Fruit fly (Drosophila melanogaster) whole organism, embryonic: ENCODE data around the gene bnl.

Experiments
- Asciz ChIP-seq: fragments of 200-800 bp; sonication (Bioruptor generic); optimal IDR thresholded peaks from 2 replicates; lab custom pipeline; 2017; ENCODE audit warnings: missing biosample characterization, mild to moderate bottlenecking, missing genetic modification characterization, missing genetic modification reagents
- CG10959 ChIP-seq: fragments of 200-800 bp; sonication (Bioruptor generic); IDR thresholded peaks from 2 replicates; pipeline ENCODE4 v1.3.6; 2022; ENCODE audit warnings: missing biosample characterization, missing genetic modification characterization
- CG14710 ChIP-seq: fragments of 200-800 bp; sonication (Bioruptor generic); optimal IDR thresholded peaks from 3 replicates; lab custom pipeline; 2019; ENCODE audit warnings: missing biosample characterization, mild to moderate bottlenecking, missing genetic modification characterization, moderate library complexity
- CG16813 ChIP-seq: fragments of 200-800 bp; sonication (Bioruptor generic); IDR thresholded peaks from 3 replicates; pipeline ENCODE4 v1.3.6; 2022; ENCODE audit warnings: missing biosample characterization, missing genetic modification characterization; ENCODE audit not compliant: partially characterized antibody
- CG17612 ChIP-seq: fragments of 200-800 bp; sonication (Bioruptor generic); IDR thresholded peaks from 2 replicates; pipeline ENCODE4 v1.3.6; 2022; ENCODE audit warnings: missing biosample characterization, missing genetic modification characterization
- CG1792 ChIP-seq: fragments of 200-800 bp; sonication (Bioruptor generic); optimal IDR thresholded peaks from 2 replicates; lab custom pipeline; 2016; ENCODE audit warnings: missing biosample characterization, missing genetic modification characterization
- CG18262 ChIP-seq: fragments of 200-800 bp; optimal IDR thresholded peaks from 3 replicates; lab custom pipeline; 2019; ENCODE audit warnings: missing biosample characterization, mild to moderate bottlenecking, missing genetic modification characterization, moderate library complexity
- CG2678 ChIP-seq: fragments of 200-800 bp; sonication (Bioruptor generic); optimal IDR thresholded peaks from 3 replicates; lab custom pipeline; 2019; ENCODE audit warnings: missing biosample characterization, mild to moderate bottlenecking, missing genetic modification characterization, moderate library complexity
- CG2712 ChIP-seq: fragments of 200-800 bp; optimal IDR thresholded peaks from 3 replicates; lab custom pipeline; 2019; ENCODE audit warnings: missing biosample characterization, mild to moderate bottlenecking, missing genetic modification characterization, moderate library complexity
- CG5245 ChIP-seq: fragments of 200-800 bp; sonication (Bioruptor generic); optimal IDR thresholded peaks from 3 replicates; lab custom pipeline; 2016; ENCODE audit warnings: missing biosample characterization, missing genetic modification characterization
- CG6254 ChIP-seq: fragments of 200-800 bp; sonication (Bioruptor generic); optimal IDR thresholded peaks from 3 replicates; lab custom pipeline; 2017; ENCODE audit warnings: mild to moderate bottlenecking, missing biosample characterization, missing genetic modification reagents, missing genetic modification characterization
- CG7839 ChIP-seq: fragments of 200-800 bp; sonication (Bioruptor generic); optimal IDR thresholded peaks from 3 replicates; lab custom pipeline; 2018; ENCODE audit warnings: missing biosample characterization, mild to moderate bottlenecking, missing genetic modification characterization, moderate library complexity
- CG8359 ChIP-seq: fragments of 200-800 bp; sonication (Bioruptor generic); optimal IDR thresholded peaks from 2 replicates; lab custom pipeline; 2017; ENCODE audit warnings: missing biosample characterization, mild to moderate bottlenecking, missing genetic modification characterization, borderline replicate concordance
- CG8388 ChIP-seq: fragments of 200-800 bp; sonication (Bioruptor generic); optimal IDR thresholded peaks from 2 replicates; lab custom pipeline; 2019; ENCODE audit warnings: missing biosample characterization, mild to moderate bottlenecking, missing genetic modification characterization, moderate library complexity
- CG8924 ChIP-seq: fragments of 200-800 bp; optimal IDR thresholded peaks from 3 replicates; lab custom pipeline; 2019; ENCODE audit warnings: missing biosample characterization, mild to moderate bottlenecking, missing genetic modification characterization, moderate library complexity
- CG9932 ChIP-seq: fragments of 200-800 bp; sonication (Bioruptor generic); IDR thresholded peaks from 2 replicates; pipeline ENCODE4 v1.3.6; 2022; ENCODE audit warnings: missing biosample characterization, missing genetic modification characterization
- Camta ChIP-seq: fragments of 200-800 bp; sonication (Bioruptor generic); optimal IDR thresholded peaks from 2 replicates; lab custom pipeline; 2016; ENCODE audit warnings: missing biosample characterization, missing genetic modification characterization
- D ChIP-seq, 2 experiments: fragments of 200-800 bp in 1 of 2; fragments of >200 bp in 1 of 2; sonication (Bioruptor generic) in 1 of 2; optimal IDR thresholded peaks; 2 replicates in 1 of 2; 3 replicates in 1 of 2; lab custom pipeline; 2017; ENCODE audit warnings: mild to moderate bottlenecking in 1 of 2, missing biosample characterization in 1 of 2, missing genetic modification characterization in 1 of 2, missing genetic modification reagents in 1 of 2
- Drgx ChIP-seq: fragments of 200-800 bp; sonication (Bioruptor generic); IDR thresholded peaks from 2 replicates; pipeline ENCODE4 v1.3.6; 2022; ENCODE audit warnings: missing biosample characterization, missing genetic modification characterization
- HLHmδ ChIP-seq: fragments of 200-800 bp; sonication (Bioruptor generic); optimal IDR thresholded peaks from 2 replicates; lab custom pipeline; 2018; ENCODE audit warnings: missing biosample characterization, mild to moderate bottlenecking, missing genetic modification characterization, moderate library complexity
- NK7.1 ChIP-seq: fragments of 200-800 bp; sonication (Bioruptor generic); optimal IDR thresholded peaks from 3 replicates; lab custom pipeline; 2016; ENCODE audit warnings: missing biosample characterization, missing genetic modification characterization
- Nf-YB ChIP-seq: fragments of 200-800 bp; sonication (Bioruptor generic); optimal IDR thresholded peaks from 3 replicates; lab custom pipeline; 2019; ENCODE audit warnings: missing biosample characterization, mild to moderate bottlenecking, missing genetic modification characterization, moderate library complexity
- ato ChIP-seq: fragments of 200-800 bp; sonication (Bioruptor generic); IDR thresholded peaks from 2 replicates; pipeline ENCODE4 v1.3.6; 2022; ENCODE audit warnings: missing biosample characterization, missing genetic modification characterization; ENCODE audit not compliant: partially characterized antibody
- bab2 ChIP-seq: fragments of 200-800 bp; sonication (Bioruptor generic); optimal IDR thresholded peaks from 2 replicates; lab custom pipeline; 2016; ENCODE audit warnings: missing biosample characterization, missing genetic modification characterization
- bcd ChIP-seq: fragments of 200-800 bp; sonication (Bioruptor generic); optimal IDR thresholded peaks from 2 replicates; lab custom pipeline; 2017; ENCODE audit warnings: missing biosample characterization, mild to moderate bottlenecking, missing genetic modification characterization
- ci ChIP-seq: fragments of 200-800 bp; sonication (Bioruptor generic); IDR thresholded peaks from 3 replicates; pipeline ENCODE4 v1.3.6; 2022; ENCODE audit warnings: missing biosample characterization, missing genetic modification characterization
- dan ChIP-seq: fragments of 200-800 bp; sonication (Bioruptor generic); IDR thresholded peaks from 2 replicates; pipeline ENCODE4 v1.3.6; 2022; ENCODE audit warnings: missing biosample characterization, missing genetic modification characterization
- eve ChIP-seq, 2 experiments: fragments of >200 bp; optimal IDR thresholded peaks; 2 replicates each; lab custom pipeline; 2017; ENCODE audit warnings: missing biosample characterization in 2 of 2, missing genetic modification characterization in 2 of 2
- fd102C ChIP-seq: fragments of 200-800 bp; sonication (Bioruptor generic); optimal IDR thresholded peaks from 2 replicates; lab custom pipeline; 2018; ENCODE audit warnings: missing biosample characterization, mild to moderate bottlenecking, missing genetic modification characterization, moderate library complexity
- fd3F ChIP-seq: fragments of 200-800 bp; sonication (Bioruptor generic); optimal IDR thresholded peaks from 2 replicates; lab custom pipeline; 2018; ENCODE audit warnings: missing biosample characterization, mild to moderate bottlenecking, missing genetic modification characterization, moderate library complexity
- gem ChIP-seq: fragments of 200-800 bp; sonication (Bioruptor generic); optimal IDR thresholded peaks from 2 replicates; lab custom pipeline; 2019; ENCODE audit warnings: missing biosample characterization, mild to moderate bottlenecking, missing genetic modification characterization, moderate library complexity
- ken ChIP-seq: fragments of 200-800 bp; sonication (Bioruptor generic); IDR thresholded peaks from 3 replicates; pipeline ENCODE4 v1.3.6; 2022; ENCODE audit warnings: missing biosample characterization, missing genetic modification characterization
- lov ChIP-seq, 2 experiments: fragments of 200-800 bp in 1 of 2; fragments of >200 bp in 1 of 2; sonication (Bioruptor generic) in 1 of 2; IDR thresholded peaks in 1 of 2; optimal IDR thresholded peaks in 1 of 2; 2 replicates in 1 of 2; 3 replicates in 1 of 2; pipeline versions ENCODE4 v1.3.6 to Lab custom; 2017 to 2022; ENCODE audit warnings: missing biosample characterization in 1 of 2, missing genetic modification characterization in 1 of 2
- nmo ChIP-seq: fragments of 200-800 bp; sonication (Bioruptor generic); optimal IDR thresholded peaks from 2 replicates; lab custom pipeline; 2018; ENCODE audit warnings: missing biosample characterization, mild to moderate bottlenecking, missing genetic modification characterization, moderate library complexity
- phol ChIP-seq: fragments of 200-800 bp; sonication (Bioruptor generic); optimal IDR thresholded peaks from 3 replicates; lab custom pipeline; 2018; ENCODE audit warnings: missing biosample characterization, mild to moderate bottlenecking, missing genetic modification characterization, moderate library complexity
- sens ChIP-seq: fragments of 200-800 bp; sonication (Bioruptor generic); peaks from one replicate; lab custom pipeline; 2016; ENCODE audit warnings: missing biosample characterization, missing genetic modification characterization
- slbo ChIP-seq: fragments of 200-800 bp; sonication (Bioruptor generic); IDR thresholded peaks from 2 replicates; pipeline ENCODE4 v1.3.6; 2022; ENCODE audit warnings: missing biosample characterization, missing genetic modification characterization
- ssp ChIP-seq: fragments of 200-800 bp; sonication (Bioruptor generic); IDR thresholded peaks from 2 replicates; pipeline ENCODE4 v1.3.6; 2022; ENCODE audit warnings: missing biosample characterization, missing genetic modification characterization
- tll ChIP-seq, 2 experiments: fragments of 200-800 bp in 1 of 2; fragments of >200 bp in 1 of 2; sonication (Bioruptor generic) in 1 of 2; optimal IDR thresholded peaks; 2 replicates each; lab custom pipeline; 2017 to 2019; ENCODE audit warnings: missing biosample characterization in 2 of 2, missing genetic modification characterization in 2 of 2, mild to moderate bottlenecking in 1 of 2, moderate library complexity in 1 of 2

The bnl gene

dm6 chr3R:19820994-19821393 lies 15.6 kb downstream of the bnl start (continued):
- TF ChIP-seq ssp (GFP tag; lab: Robert Waterston, UW) (peak; percentile 5; the same call in 1 of the 2 replicates), slbo (no peak), CG5245 (GFP tag; lab: Kevin White, UChicago) (peak; percentile 7), dan (GFP tag; lab: Robert Waterston, UW) (no peak), Camta (GFP tag; lab: Kevin White, UChicago) (no peak), ato (GFP tag; lab: Robert Waterston, UW) (no peak), ci (GFP tag; lab: Robert Waterston, UW) (no peak), CG6254 (GFP tag; lab: Kevin White, UChicago) (no peak), CG7839 (tag; lab: Kevin White, UChicago) (peak; percentile 26), tll (GFP tag; optimal IDR thresholded peaks at IDR 0.05; lab: Kevin White, UChicago) (no peak), Drgx (GFP tag; lab: Robert Waterston, UW) (0 out of 2 replicates have a peak, but pooled peaks have one; percentile 13), CG14710 (tag; lab: Kevin White, UChicago) (peak; percentile 23), CG8924 (tag; lab: Kevin White, UChicago) (peak; percentile 22), fd102C (GFP tag; lab: Kevin White, UChicago) (no peak), CG1792 (GFP tag; lab: Kevin White, UChicago) (no peak), CG2678 (peak; percentile 28), lov (optimal IDR thresholded peaks at IDR 0.05; lab: Kevin White, UChicago) (no peak), lov (GFP tag; IDR thresholded peaks at IDR 0.05; lab: Robert Waterston, UW) (no peak), CG8388 (peak; percentile 6), CG17612 (GFP tag; lab: Robert Waterston, UW) (no peak), CG10959 (GFP tag; lab: Robert Waterston, UW) (no peak), CG9932 (GFP tag; lab: Robert Waterston, UW) (no peak), ken (no peak), CG2712 (tag; lab: Kevin White, UChicago) (peak; percentile 36), bcd (GFP tag; lab: Kevin White, UChicago) (peak; percentile 1), gem (tag; lab: Kevin White, UChicago) (peak; percentile 42), Nf-YB (GFP tag; lab: Kevin White, UChicago) (no peak), Asciz (GFP tag; lab: Kevin White, UChicago) (peak; percentile 20), nmo (GFP tag; lab: Kevin White, UChicago) (peak; percentile 23), phol (tag; lab: Kevin White, UChicago) (peak; percentile 26), eve (GFP tag; optimal IDR thresholded peaks at IDR 0.05; lab: Kevin White, UChicago) (no peak), sens (peak; percentile 48), HLHmδ (GFP tag; lab: Kevin White, UChicago) (no peak), fd3F (GFP tag; lab: Kevin White, UChicago) (no peak), CG18262 (tag; lab: Kevin White, UChicago) (peak; percentile 39), bab2 (no peak), D (optimal IDR thresholded peaks at IDR 0.05; lab: Kevin White, UChicago) (no peak), D (GFP tag; optimal IDR thresholded peaks at IDR 0.05; lab: Kevin White, UChicago) (peak; percentile 4)

- TF ChIP-seq CG8359 (GFP tag; lab: Kevin White, UChicago): peak; percentile 96
- peak; percentile 34 for TF ChIP-seq CG8388
- TF ChIP-seq CG16813 (GFP tag; lab: Robert Waterston, UW): no peak
- TF ChIP-seq NK7.1: no peak
These were observed 19.9 kb downstream of the bnl start for dm6 chr3R:19816758-19817157.
